Fruit fly (Drosophila melanogaster) whole organism, embryonic: Measurements from ENCODE around the gene CG11085.

ENCODE experiments used
- Adf1 ChIP-seq: fragments of 200-800 bp; sonication (Bioruptor generic); IDR thresholded peaks from 2 replicates; pipeline ENCODE4 v1.3.6; 2022; ENCODE audit warnings: missing biosample characterization, missing genetic modification characterization
- Atf3 ChIP-seq: fragments of 200-800 bp; sonication (Bioruptor generic); optimal IDR thresholded peaks from 3 replicates; lab custom pipeline; 2016; ENCODE audit warnings: missing biosample characterization, missing genetic modification characterization
- Atf6 ChIP-seq: fragments of 200-800 bp; sonication (Bioruptor generic); IDR thresholded peaks from 2 replicates; pipeline ENCODE4 v1.3.6; 2022; ENCODE audit warnings: missing biosample characterization, missing genetic modification characterization
- CG10209 ChIP-seq: fragments of 200-800 bp; sonication (Bioruptor generic); optimal IDR thresholded peaks from 3 replicates; lab custom pipeline; 2017; ENCODE audit warnings: missing biosample characterization, mild to moderate bottlenecking, missing genetic modification characterization, missing genetic modification reagents
- CG11560 ChIP-seq: fragments of 200-800 bp; sonication (Bioruptor generic); IDR thresholded peaks from 3 replicates; pipeline ENCODE4 v1.3.6; 2022; ENCODE audit warnings: missing biosample characterization, missing genetic modification characterization
- CG13123 ChIP-seq: fragments of 200-800 bp; sonication (Bioruptor generic); optimal IDR thresholded peaks from 2 replicates; lab custom pipeline; 2016; ENCODE audit warnings: missing biosample characterization, missing genetic modification characterization
- CG13287 ChIP-seq: fragments of 200-800 bp; sonication (Bioruptor generic); IDR thresholded peaks from 2 replicates; pipeline ENCODE4 v1.3.6; 2022; ENCODE audit warnings: missing biosample characterization, missing genetic modification characterization; ENCODE audit not compliant: partially characterized antibody
- CG13624 ChIP-seq: fragments of 200-800 bp; sonication (Bioruptor generic); optimal IDR thresholded peaks from 2 replicates; lab custom pipeline; 2016; ENCODE audit warnings: missing biosample characterization, missing genetic modification characterization
- CG14667 ChIP-seq: fragments of 200-800 bp; sonication (Bioruptor generic); IDR thresholded peaks from 2 replicates; pipeline ENCODE4 v1.3.6; 2022; ENCODE audit warnings: missing biosample characterization, missing genetic modification characterization
- CG15479 ChIP-seq: fragments of 200-800 bp; sonication (Bioruptor generic); optimal IDR thresholded peaks from 3 replicates; lab custom pipeline; 2019; ENCODE audit warnings: missing biosample characterization, mild to moderate bottlenecking, missing genetic modification characterization, moderate library complexity
- CG15696 ChIP-seq: fragments of 200-800 bp; sonication (Bioruptor generic); optimal IDR thresholded peaks from 2 replicates; lab custom pipeline; 2019; ENCODE audit warnings: missing biosample characterization, mild to moderate bottlenecking, missing genetic modification characterization, moderate library complexity
- CG17802 ChIP-seq: fragments of 200-800 bp; sonication (Bioruptor generic); optimal IDR thresholded peaks from 2 replicates; lab custom pipeline; 2018; ENCODE audit warnings: missing biosample characterization, mild to moderate bottlenecking, missing genetic modification characterization, moderate library complexity
- CG1832 ChIP-seq: fragments of 200-800 bp; sonication (Bioruptor generic); optimal IDR thresholded peaks from 2 replicates; lab custom pipeline; 2017; ENCODE audit warnings: missing biosample characterization, mild to moderate bottlenecking, missing genetic modification characterization, inconsistent platforms
- CG18619 ChIP-seq: fragments of 200-800 bp; sonication (Bioruptor generic); optimal IDR thresholded peaks from 3 replicates; lab custom pipeline; 2017; ENCODE audit warnings: missing biosample characterization, mild to moderate bottlenecking, missing genetic modification characterization
- CG2678 ChIP-seq: fragments of 200-800 bp; sonication (Bioruptor generic); optimal IDR thresholded peaks from 3 replicates; lab custom pipeline; 2019; ENCODE audit warnings: missing biosample characterization, mild to moderate bottlenecking, missing genetic modification characterization, moderate library complexity
- CG31388 ChIP-seq: fragments of 200-800 bp; sonication (Bioruptor generic); optimal IDR thresholded peaks from 2 replicates; lab custom pipeline; 2016; ENCODE audit warnings: missing biosample characterization, missing genetic modification characterization
- CG5245 ChIP-seq: fragments of 200-800 bp; sonication (Bioruptor generic); optimal IDR thresholded peaks from 3 replicates; lab custom pipeline; 2016; ENCODE audit warnings: missing biosample characterization, missing genetic modification characterization
- CG6272 ChIP-seq: fragments of 200-800 bp; sonication (Bioruptor generic); IDR thresholded peaks from 2 replicates; pipeline ENCODE4 v1.3.6; 2022; ENCODE audit warnings: missing biosample characterization, missing genetic modification characterization
- CHES-1-like ChIP-seq: fragments of 200-800 bp; sonication (Bioruptor generic); optimal IDR thresholded peaks from 2 replicates; lab custom pipeline; 2016; ENCODE audit warnings: missing biosample characterization, missing genetic modification characterization
- E2f1 ChIP-seq: fragments of 200-800 bp; sonication (Bioruptor generic); IDR thresholded peaks from 2 replicates; pipeline ENCODE4 v1.3.6; 2022; ENCODE audit warnings: missing biosample characterization, missing genetic modification characterization
- Hmx ChIP-seq: fragments of 200-800 bp; sonication (Bioruptor generic); optimal IDR thresholded peaks from 2 replicates; lab custom pipeline; 2016; ENCODE audit warnings: missing biosample characterization, missing genetic modification characterization
- Kr ChIP-seq: fragments of 200-800 bp; sonication (Bioruptor generic); optimal IDR thresholded peaks from 2 replicates; lab custom pipeline; 2017; ENCODE audit warnings: missing biosample characterization, mild to moderate bottlenecking, missing genetic modification characterization
- NK7.1 ChIP-seq: fragments of 200-800 bp; sonication (Bioruptor generic); optimal IDR thresholded peaks from 3 replicates; lab custom pipeline; 2016; ENCODE audit warnings: missing biosample characterization, missing genetic modification characterization
- Ptx1 ChIP-seq: fragments of 200-800 bp; sonication (Bioruptor generic); IDR thresholded peaks from 2 replicates; pipeline ENCODE4 v1.3.6; 2022; ENCODE audit warnings: missing biosample characterization, missing genetic modification characterization
- al ChIP-seq: fragments of 200-800 bp; sonication (Bioruptor generic); IDR thresholded peaks from 2 replicates; pipeline ENCODE4 v1.3.6; 2022; ENCODE audit warnings: missing biosample characterization, missing genetic modification characterization
- ato ChIP-seq: fragments of 200-800 bp; sonication (Bioruptor generic); IDR thresholded peaks from 2 replicates; pipeline ENCODE4 v1.3.6; 2022; ENCODE audit warnings: missing biosample characterization, missing genetic modification characterization; ENCODE audit not compliant: partially characterized antibody
- br ChIP-seq: fragments of >200 bp; optimal IDR thresholded peaks from 2 replicates; lab custom pipeline; 2017
- bsh ChIP-seq, 2 experiments: fragments of 200-800 bp; sonication (Bioruptor generic); optimal IDR thresholded peaks; 2 replicates each; lab custom pipeline; 2017 to 2018; ENCODE audit warnings: mild to moderate bottlenecking in 2 of 2, missing biosample characterization in 2 of 2, missing genetic modification characterization in 2 of 2, moderate library complexity in 1 of 2
- chm ChIP-seq: fragments of 200-800 bp; sonication (Bioruptor generic); IDR thresholded peaks from 2 replicates; pipeline ENCODE4 v1.3.6; 2022; ENCODE audit warnings: missing biosample characterization, missing genetic modification characterization
- crol ChIP-seq: fragments of 200-800 bp; sonication (Bioruptor generic); IDR thresholded peaks from 2 replicates; pipeline ENCODE4 v1.3.6; 2022; ENCODE audit warnings: missing biosample characterization, missing genetic modification characterization
- gce ChIP-seq: fragments of 200-800 bp; sonication (Bioruptor generic); IDR thresholded peaks from 3 replicates; pipeline ENCODE4 v1.3.6; 2022; ENCODE audit warnings: missing biosample characterization, missing genetic modification characterization
- gro ChIP-seq: fragments of 200-800 bp; sonication (Bioruptor generic); optimal IDR thresholded peaks from 2 replicates; lab custom pipeline; 2016; ENCODE audit warnings: missing biosample characterization, missing genetic modification characterization
- gsb-n ChIP-seq: fragments of 200-800 bp; sonication (Bioruptor generic); optimal IDR thresholded peaks from 3 replicates; lab custom pipeline; 2018; ENCODE audit warnings: missing biosample characterization, mild to moderate bottlenecking, missing genetic modification characterization
- h ChIP-seq: fragments of >200 bp; optimal IDR thresholded peaks from 2 replicates; lab custom pipeline; 2017
- ham ChIP-seq: fragments of 200-800 bp; sonication (Bioruptor generic); IDR thresholded peaks from 2 replicates; pipeline ENCODE4 v1.3.6; 2022; ENCODE audit warnings: missing biosample characterization, missing genetic modification characterization
- hb ChIP-seq: fragments of 200-800 bp; sonication (Bioruptor generic); IDR thresholded peaks from 3 replicates; pipeline ENCODE4 v1.3.6; 2022; ENCODE audit warnings: missing biosample characterization, missing genetic modification characterization; ENCODE audit not compliant: partially characterized antibody
- inv ChIP-seq: fragments of 200-800 bp; sonication (Bioruptor generic); IDR thresholded peaks from 2 replicates; pipeline ENCODE4 v1.3.6; 2022; ENCODE audit warnings: missing biosample characterization, missing genetic modification characterization; ENCODE audit not compliant: partially characterized antibody
- kay ChIP-seq: fragments of 200-800 bp; sonication (Bioruptor generic); optimal IDR thresholded peaks from 2 replicates; lab custom pipeline; 2016; ENCODE audit warnings: missing biosample characterization, missing genetic modification characterization
- onecut ChIP-seq: fragments of 200-800 bp; sonication (Bioruptor generic); IDR thresholded peaks from 2 replicates; pipeline ENCODE4 v1.3.6; 2022; ENCODE audit warnings: missing biosample characterization, missing genetic modification characterization
- ranshi ChIP-seq: fragments of 200-800 bp; sonication (Bioruptor generic); IDR thresholded peaks from 2 replicates; pipeline ENCODE4 v1.3.6; 2022; ENCODE audit warnings: missing biosample characterization, missing genetic modification characterization

CG11085 gene

dm6 chrX:12669659-12670488, 53.8 kb downstream of the CG11085 start (continued):
- TF ChIP-seq CG18619 (GFP tag; lab: Kevin White, UChicago) (peak; percentile 44), Ptx1 (GFP tag; lab: Robert Waterston, UW) (peak; percentile 70), kay (GFP tag; lab: Kevin White, UChicago) (no peak), al (peak; percentile 76), CG1832 (GFP tag; lab: Kevin White, UChicago) (no peak), CG10209 (GFP tag; lab: Kevin White, UChicago) (peak; percentile 47), ato (GFP tag; lab: Robert Waterston, UW) (no peak), gsb-n (peak; percentile 39), Kr (GFP tag; lab: Kevin White, UChicago) (no peak), Atf3 (GFP tag; lab: Kevin White, UChicago) (no peak), crol (GFP tag; lab: Robert Waterston, UW) (peak; percentile 76), CG13123 (GFP tag; lab: Kevin White, UChicago) (peak; percentile 2), gro (GFP tag; lab: Kevin White, UChicago) (peak; percentile 79), CG31388 (no peak), chm (GFP tag; lab: Robert Waterston, UW) (no peak), onecut (peak; percentile 37; the same call in 1 of the 2 replicates), gce (GFP tag; lab: Robert Waterston, UW) (0 out of 3 replicates have a peak, but pooled peaks have one; percentile 9), CG13624 (peak; percentile 65), Hmx (GFP tag; lab: Kevin White, UChicago) (no peak), br (lab: Kevin White, UChicago) (no peak), CG5245 (GFP tag; lab: Kevin White, UChicago) (peak; percentile 46), h (lab: Kevin White, UChicago) (no peak), CG11560 (tag; lab: Robert Waterston, UW) (no peak), CG15696 (peak; percentile 12), ham (GFP tag; lab: Robert Waterston, UW) (no peak), hb (GFP tag; lab: Robert Waterston, UW) (no peak), bsh (GFP tag; optimal IDR thresholded peaks at IDR 0.05; lab: Kevin White, UChicago) (peak; percentile 0 to 59), Atf6 (GFP tag; lab: Robert Waterston, UW) (peak; percentile 68), inv (GFP tag; lab: Robert Waterston, UW) (no peak), CG6272 (GFP tag; lab: Robert Waterston, UW) (peak; percentile 47), E2f1 (GFP tag; lab: Robert Waterston, UW) (peak; percentile 64), CG2678 (peak; percentile 77), CHES-1-like (GFP tag; lab: Kevin White, UChicago) (peak; percentile 68), CG17802 (peak; percentile 5), CG15479 (GFP tag; lab: Kevin White, UChicago) (no peak), NK7.1 (GFP tag; lab: Kevin White, UChicago) (peak; percentile 29), ranshi (GFP tag; lab: Robert Waterston, UW) (peak; percentile 57; the same call in 1 of the 2 replicates), CG14667 (GFP tag; lab: Robert Waterston, UW) (peak; percentile 63; the same call in 1 of the 2 replicates), CG13287 (GFP tag; lab: Robert Waterston, UW) (no peak), Adf1 (GFP tag; lab: Robert Waterston, UW) (peak; percentile 24; the same call in 1 of the 2 replicates)
